Worm (Caenorhabditis elegans): ENCODE measurements around the gene W05H5.1.

- TF ChIP-seq unc-62 (GFP tag; optimal IDR thresholded peaks at IDR 0.05) (no peak), dpl-1 (GFP tag; optimal IDR thresholded peaks at IDR 0.05) (no peak)
Observed at ce11 chrII:12456633-12457032, 12.1 kb upstream of the W05H5.1 start, which contains the start of gene sre-32.
